Fruit fly (Drosophila melanogaster) whole organism, embryonic: ENCODE measurements around the gene CG3603.
A peak's percentile ranks its signal among the peaks of the same experiment; 100 is the strongest.

Experiments used
- Blimp-1 ChIP-seq: fragments of 200-800 bp; sonication (Bioruptor generic); optimal IDR thresholded peaks from 3 replicates; lab custom pipeline; 2018; ENCODE audit warnings: missing biosample characterization, missing genetic modification characterization, mild to moderate bottlenecking, moderate library complexity, missing genetic modification reagents
- BtbVII ChIP-seq: fragments of 200-800 bp; sonication (Bioruptor generic); optimal IDR thresholded peaks from 3 replicates; lab custom pipeline; 2017; ENCODE audit warnings: missing biosample characterization, mild to moderate bottlenecking, missing genetic modification characterization
- CG11504 ChIP-seq: fragments of 200-800 bp; sonication (Bioruptor generic); optimal IDR thresholded peaks from 3 replicates; lab custom pipeline; 2019; ENCODE audit warnings: missing biosample characterization, mild to moderate bottlenecking, missing genetic modification characterization, moderate library complexity
- CG12391 ChIP-seq: fragments of 200-800 bp; sonication (Bioruptor generic); optimal IDR thresholded peaks from 3 replicates; lab custom pipeline; 2018; ENCODE audit warnings: missing biosample characterization, mild to moderate bottlenecking, missing genetic modification characterization, moderate library complexity
- CG12744 ChIP-seq: fragments of 200-800 bp; sonication (Bioruptor generic); optimal IDR thresholded peaks from 2 replicates; lab custom pipeline; 2016; ENCODE audit warnings: missing biosample characterization, missing genetic modification characterization
- CG13624 ChIP-seq: fragments of 200-800 bp; sonication (Bioruptor generic); optimal IDR thresholded peaks from 2 replicates; lab custom pipeline; 2016; ENCODE audit warnings: missing biosample characterization, missing genetic modification characterization
- CG14014 ChIP-seq: fragments of 200-800 bp; sonication (Bioruptor generic); IDR thresholded peaks from 2 replicates; pipeline ENCODE4 v1.3.6; 2022; ENCODE audit warnings: missing biosample characterization, missing genetic modification characterization
- CG15269 ChIP-seq: fragments of 200-800 bp; sonication (Bioruptor generic); optimal IDR thresholded peaks from 2 replicates; lab custom pipeline; 2018; ENCODE audit warnings: missing biosample characterization, mild to moderate bottlenecking, missing genetic modification characterization, moderate library complexity
- CG1529 ChIP-seq: fragments of 200-800 bp; sonication (Bioruptor generic); optimal IDR thresholded peaks from 3 replicates; lab custom pipeline; 2018; ENCODE audit warnings: missing biosample characterization, missing genetic modification characterization
- CG16813 ChIP-seq: fragments of 200-800 bp; sonication (Bioruptor generic); IDR thresholded peaks from 3 replicates; pipeline ENCODE4 v1.3.6; 2022; ENCODE audit warnings: missing biosample characterization, missing genetic modification characterization; ENCODE audit not compliant: partially characterized antibody
- CG16863 ChIP-seq: fragments of 200-800 bp; sonication (Bioruptor generic); optimal IDR thresholded peaks from 3 replicates; lab custom pipeline; 2016; ENCODE audit warnings: missing biosample characterization, missing genetic modification characterization
- CG17802 ChIP-seq: fragments of 200-800 bp; sonication (Bioruptor generic); optimal IDR thresholded peaks from 2 replicates; lab custom pipeline; 2018; ENCODE audit warnings: missing biosample characterization, mild to moderate bottlenecking, missing genetic modification characterization, moderate library complexity
- CG18011 ChIP-seq: fragments of 200-800 bp; sonication (Bioruptor generic); optimal IDR thresholded peaks from 2 replicates; lab custom pipeline; 2017; ENCODE audit warnings: missing biosample characterization, missing genetic modification characterization, mild to moderate bottlenecking, moderate library complexity, missing genotype
- CG3065 ChIP-seq: fragments of 200-800 bp; sonication (Bioruptor generic); optimal IDR thresholded peaks from 2 replicates; lab custom pipeline; 2016; ENCODE audit warnings: missing biosample characterization, missing genetic modification characterization
- CG3407 ChIP-seq: fragments of 200-800 bp; sonication (Bioruptor generic); optimal IDR thresholded peaks from 2 replicates; lab custom pipeline; 2018; ENCODE audit warnings: missing biosample characterization, mild to moderate bottlenecking, missing genetic modification characterization
- CG4707 ChIP-seq: fragments of 200-800 bp; sonication (Bioruptor generic); optimal IDR thresholded peaks from 2 replicates; lab custom pipeline; 2018; ENCODE audit warnings: missing biosample characterization, mild to moderate bottlenecking, missing genetic modification characterization, moderate library complexity
- CG6175 ChIP-seq: fragments of 200-800 bp; sonication (Bioruptor generic); IDR thresholded peaks from 3 replicates; pipeline ENCODE4 v1.3.6; 2022; ENCODE audit warnings: missing biosample characterization, missing genetic modification characterization
- CG9609 ChIP-seq: fragments of 200-800 bp; sonication (Bioruptor generic); optimal IDR thresholded peaks from 3 replicates; lab custom pipeline; 2016; ENCODE audit warnings: missing biosample characterization, missing genetic modification characterization
- Chrac-16 ChIP-seq: fragments of 200-800 bp; sonication (Bioruptor generic); optimal IDR thresholded peaks from 3 replicates; lab custom pipeline; 2016; ENCODE audit warnings: missing biosample characterization, missing genetic modification characterization
- CrebB ChIP-seq: fragments of 200-800 bp; sonication (Bioruptor generic); optimal IDR thresholded peaks from 3 replicates; lab custom pipeline; 2018; ENCODE audit warnings: missing biosample characterization, mild to moderate bottlenecking, missing genetic modification characterization
- Ets65A ChIP-seq: fragments of 200-800 bp; sonication (Bioruptor generic); peaks from one replicate; lab custom pipeline; 2016; ENCODE audit warnings: missing biosample characterization, missing genetic modification characterization
- Fer1 ChIP-seq: fragments of 200-800 bp; sonication (Bioruptor generic); optimal IDR thresholded peaks from 2 replicates; lab custom pipeline; 2017; ENCODE audit warnings: missing biosample characterization, mild to moderate bottlenecking, missing genetic modification characterization
- Fer2 ChIP-seq: fragments of 200-800 bp; sonication (Bioruptor generic); optimal IDR thresholded peaks from 2 replicates; lab custom pipeline; 2018; ENCODE audit warnings: missing biosample characterization, mild to moderate bottlenecking, missing genetic modification characterization, moderate library complexity
- Hey ChIP-seq: fragments of 200-800 bp; sonication (Bioruptor generic); optimal IDR thresholded peaks from 3 replicates; lab custom pipeline; 2018; ENCODE audit warnings: missing biosample characterization, mild to moderate bottlenecking, missing genetic modification characterization
- Hmx ChIP-seq: fragments of 200-800 bp; sonication (Bioruptor generic); optimal IDR thresholded peaks from 2 replicates; lab custom pipeline; 2016; ENCODE audit warnings: missing biosample characterization, missing genetic modification characterization
- Lpt ChIP-seq: fragments of >200 bp; optimal IDR thresholded peaks from 2 replicates; lab custom pipeline; 2018; ENCODE audit warnings: missing biosample characterization, missing genetic modification characterization
- Meics ChIP-seq: fragments of 200-800 bp; sonication (Bioruptor generic); optimal IDR thresholded peaks from 2 replicates; lab custom pipeline; 2017; ENCODE audit warnings: missing biosample characterization, mild to moderate bottlenecking, missing genetic modification characterization
- Scr ChIP-seq: fragments of 200-800 bp; sonication (Bioruptor generic); IDR thresholded peaks from 2 replicates; pipeline ENCODE4 v1.3.6; 2022; ENCODE audit warnings: missing biosample characterization, missing genetic modification characterization; ENCODE audit not compliant: partially characterized antibody
- Tbp ChIP-seq: fragments of >200 bp; optimal IDR thresholded peaks from 2 replicates; lab custom pipeline; 2018; ENCODE audit warnings: missing biosample characterization, missing genetic modification characterization
- ap ChIP-seq: fragments of 200-800 bp; sonication (Bioruptor generic); IDR thresholded peaks from 2 replicates; pipeline ENCODE4 v1.3.6; 2022; ENCODE audit warnings: missing biosample characterization, missing genetic modification characterization
- bigmax ChIP-seq: fragments of 200-800 bp; sonication (Bioruptor generic); optimal IDR thresholded peaks from 2 replicates; lab custom pipeline; 2018; ENCODE audit warnings: missing biosample characterization, mild to moderate bottlenecking, missing genetic modification characterization
- cato ChIP-seq: fragments of 200-800 bp; sonication (Bioruptor generic); optimal IDR thresholded peaks from 2 replicates; lab custom pipeline; 2016; ENCODE audit warnings: missing biosample characterization, missing genetic modification characterization, borderline replicate concordance
- ci ChIP-seq: fragments of 200-800 bp; sonication (Bioruptor generic); IDR thresholded peaks from 3 replicates; pipeline ENCODE4 v1.3.6; 2022; ENCODE audit warnings: missing biosample characterization, missing genetic modification characterization
- dmrt11E ChIP-seq: fragments of 200-800 bp; sonication (Bioruptor generic); optimal IDR thresholded peaks from 3 replicates; lab custom pipeline; 2018; ENCODE audit warnings: missing biosample characterization, mild to moderate bottlenecking, missing genetic modification characterization, moderate library complexity
- dpn ChIP-seq, 2 experiments: fragments of 200-800 bp; sonication (Bioruptor generic); optimal IDR thresholded peaks; 3 replicates each; lab custom pipeline; 2016; ENCODE audit warnings: missing biosample characterization in 2 of 2, missing genetic modification characterization in 2 of 2
- esg ChIP-seq: fragments of 200-800 bp; sonication (Bioruptor generic); conservative IDR thresholded peaks from 2 replicates; pipeline ENCODE4 v1.3.6; 2022; ENCODE audit warnings: missing biosample characterization, missing genetic modification characterization
- gfzf ChIP-seq: fragments of 200-800 bp; sonication (Bioruptor generic); optimal IDR thresholded peaks from 2 replicates; lab custom pipeline; 2016; ENCODE audit warnings: missing biosample characterization, mild to moderate bottlenecking, missing genetic modification characterization, moderate library complexity
- her ChIP-seq: fragments of 200-800 bp; sonication (Bioruptor generic); optimal IDR thresholded peaks from 2 replicates; lab custom pipeline; 2016; ENCODE audit warnings: missing biosample characterization, missing genetic modification characterization
- knrl ChIP-seq: fragments of 200-800 bp; sonication (Bioruptor generic); IDR thresholded peaks from 3 replicates; pipeline ENCODE4 v1.3.6; 2022; ENCODE audit warnings: missing biosample characterization, missing genetic modification characterization; ENCODE audit not compliant: partially characterized antibody
- mam ChIP-seq: fragments of 200-800 bp; sonication (Bioruptor generic); optimal IDR thresholded peaks from 3 replicates; lab custom pipeline; 2016; ENCODE audit warnings: missing biosample characterization, missing genetic modification characterization
- pan ChIP-seq, 4 experiments: fragments of >200 bp in 3 of 4; fragments of 200-800 bp in 1 of 4; sonication (Bioruptor generic) in 1 of 4; optimal IDR thresholded peaks in 3 of 4; IDR thresholded peaks in 1 of 4; 2 replicates each; pipeline versions ENCODE4 v1.3.6 to Lab custom; 2017 to 2022; ENCODE audit warnings: missing biosample characterization in 2 of 4, missing genetic modification characterization in 2 of 4, mixed read lengths in 1 of 4
- peb ChIP-seq: fragments of 200-800 bp; sonication (Bioruptor generic); IDR thresholded peaks from 2 replicates; pipeline ENCODE4 v1.3.6; 2022; ENCODE audit warnings: missing biosample characterization, missing genetic modification characterization
- pita ChIP-seq: fragments of 200-800 bp; sonication (Bioruptor generic); optimal IDR thresholded peaks from 2 replicates; lab custom pipeline; 2017; ENCODE audit warnings: missing biosample characterization, mild to moderate bottlenecking, missing genetic modification characterization
- ro ChIP-seq: fragments of 200-800 bp; sonication (Bioruptor generic); IDR thresholded peaks from 2 replicates; pipeline ENCODE4 v1.3.6; 2022; ENCODE audit warnings: missing biosample characterization, missing genetic modification characterization
- run ChIP-seq: fragments of 200-800 bp; sonication (Bioruptor generic); optimal IDR thresholded peaks from 3 replicates; lab custom pipeline; 2018; ENCODE audit warnings: missing biosample characterization, mild to moderate bottlenecking, missing genetic modification characterization
- scrt ChIP-seq: fragments of 200-800 bp; sonication (Bioruptor generic); optimal IDR thresholded peaks from 2 replicates; lab custom pipeline; 2018; ENCODE audit warnings: missing biosample characterization, mild to moderate bottlenecking, missing genetic modification characterization, moderate library complexity
- seq ChIP-seq: fragments of 200-800 bp; sonication (Bioruptor generic); IDR thresholded peaks from 2 replicates; pipeline ENCODE4 v1.3.6; 2022; ENCODE audit warnings: missing biosample characterization, missing genetic modification characterization
- sna ChIP-seq: fragments of 200-800 bp; sonication (Bioruptor generic); IDR thresholded peaks from 2 replicates; pipeline ENCODE4 v1.3.6; 2022; ENCODE audit warnings: missing biosample characterization, missing genetic modification characterization; ENCODE audit not compliant: partially characterized antibody
- sr ChIP-seq: fragments of 200-800 bp; sonication (Bioruptor generic); IDR thresholded peaks from 3 replicates; pipeline ENCODE4 v1.3.6; 2022; ENCODE audit warnings: missing biosample characterization, missing genetic modification characterization
- unc-4 ChIP-seq: fragments of 200-800 bp; sonication (Bioruptor generic); IDR thresholded peaks from 2 replicates; pipeline ENCODE4 v1.3.6; 2022; ENCODE audit warnings: missing biosample characterization, missing genetic modification characterization; ENCODE audit not compliant: partially characterized antibody

The CG3603 gene

DNA sequence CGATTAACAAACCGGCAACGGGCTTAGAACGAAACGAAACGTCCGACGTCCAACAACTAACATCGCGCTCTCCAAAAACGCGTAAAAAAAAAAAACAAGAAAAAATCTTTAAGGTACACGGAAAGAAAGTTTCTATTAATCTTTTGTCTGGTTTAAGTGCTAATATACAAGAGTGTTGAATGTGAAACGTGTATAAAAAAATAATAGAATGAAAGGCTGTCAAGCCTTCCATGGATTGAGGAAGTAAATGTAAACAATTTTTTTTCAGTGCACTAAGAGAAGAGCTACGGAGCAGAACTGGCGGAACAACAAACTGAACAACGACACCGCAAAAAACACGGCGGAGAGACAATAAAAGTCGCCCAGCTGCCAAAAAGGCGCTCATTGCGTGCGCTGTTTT lies 28.1 kb upstream of the CG3603 start, which contains the start of gene CG3588 (continued):
- TF ChIP-seq CrebB (tag; lab: Kevin White, UChicago), result peak; percentile 35
- peak; percentile 42; the same call in 1 of the 2 replicates for TF ChIP-seq peb (GFP tag; lab: Robert Waterston, UW)
- peak; percentile 59; the same call in 1 of the 2 replicates for TF ChIP-seq ap
- peak; percentile 73 for TF ChIP-seq seq (GFP tag; lab: Robert Waterston, UW)
- TF ChIP-seq Chrac-16 (GFP tag; lab: Kevin White, UChicago), result peak; percentile 68
- peak; percentile 11 for TF ChIP-seq CG17802 (tag; lab: Kevin White, UChicago)
- peak; percentile 85 for TF ChIP-seq her (GFP tag; lab: Kevin White, UChicago)
- TF ChIP-seq CG12744 (GFP tag; lab: Kevin White, UChicago), result peak; percentile 81
- TF ChIP-seq bigmax (GFP tag; lab: Kevin White, UChicago), result no peak
- 0 out of 3 replicates have a peak, but pooled peaks have one; percentile 14 for TF ChIP-seq sr (GFP tag; lab: Robert Waterston, UW)
- no peak for TF ChIP-seq CG16813 (GFP tag; lab: Robert Waterston, UW)
- no peak for TF ChIP-seq ro (GFP tag; lab: Robert Waterston, UW)
- TF ChIP-seq scrt, result peak; percentile 62
- TF ChIP-seq CG18011 (GFP tag; lab: Kevin White, UChicago), result peak; percentile 46
- no peak for TF ChIP-seq Hey (tag; lab: Kevin White, UChicago)
- peak; percentile 72 for TF ChIP-seq Fer1 (GFP tag; lab: Kevin White, UChicago)
- TF ChIP-seq CG15269 (tag; lab: Kevin White, UChicago), result peak; percentile 81
- TF ChIP-seq BtbVII (GFP tag; lab: Kevin White, UChicago), result peak; percentile 60
- peak; percentile 41 for TF ChIP-seq Fer2
- TF ChIP-seq Ets65A, result peak; percentile 82
- TF ChIP-seq unc-4 (GFP tag; lab: Robert Waterston, UW), result no peak
- peak; percentile 21 for TF ChIP-seq CG1529
- no peak for TF ChIP-seq Tbp (GFP tag; lab: Kevin White, UChicago)
- TF ChIP-seq pita (GFP tag; lab: Kevin White, UChicago), result no peak
- TF ChIP-seq Hmx (GFP tag; lab: Kevin White, UChicago), result no peak
- TF ChIP-seq dmrt11E (tag; lab: Kevin White, UChicago), result no peak
- no peak for TF ChIP-seq CG3065 (GFP tag; lab: Kevin White, UChicago)
- peak; percentile 46 for TF ChIP-seq Blimp-1 (GFP tag; lab: Kevin White, UChicago)
- no peak for TF ChIP-seq cato (GFP tag; lab: Kevin White, UChicago)
- peak; percentile 66 for TF ChIP-seq CG16863 (GFP tag; lab: Kevin White, UChicago)
- TF ChIP-seq Meics, result peak; percentile 81
- no peak for TF ChIP-seq sna
- TF ChIP-seq esg (GFP tag; lab: Robert Waterston, UW), result peak; percentile 73
- no peak for TF ChIP-seq mam (GFP tag; lab: Kevin White, UChicago)
- no peak for TF ChIP-seq CG3407
- peak; percentile 88 for TF ChIP-seq CG14014 (GFP tag; lab: Robert Waterston, UW)
- 0 out of 3 replicates have a peak, but pooled peaks have one; percentile 61 for TF ChIP-seq CG6175 (GFP tag; lab: Robert Waterston, UW)
- TF ChIP-seq run (tag; lab: Kevin White, UChicago), result no peak
- TF ChIP-seq CG12391 (tag; lab: Kevin White, UChicago), result peak; percentile 58
- TF ChIP-seq knrl (GFP tag; lab: Robert Waterston, UW), result no peak
- no peak for TF ChIP-seq Scr (GFP tag; lab: Robert Waterston, UW)
- TF ChIP-seq CG9609, result peak; percentile 38
- TF ChIP-seq dpn (GFP tag; optimal IDR thresholded peaks at IDR 0.05; lab: Kevin White, UChicago), result peak; percentile 55 to 71
- TF ChIP-seq Lpt (GFP tag; lab: Kevin White, UChicago), result no peak
- no peak for TF ChIP-seq gfzf (GFP tag; lab: Kevin White, UChicago)
- TF ChIP-seq CG13624 (GFP tag; lab: Kevin White, UChicago), result peak; percentile 87
- TF ChIP-seq CG11504 (tag; lab: Kevin White, UChicago), result peak; percentile 76
- TF ChIP-seq pan (optimal IDR thresholded peaks at IDR 0.05; lab: Kevin White, UChicago), result no peak
- TF ChIP-seq pan (GFP tag; optimal IDR thresholded peaks at IDR 0.05 in 1 of 2, IDR thresholded peaks at IDR 0.05 in 1 of 2), result peak in 1 of 2 experiments; percentile 80
- peak; percentile 77 for TF ChIP-seq ci (GFP tag; lab: Robert Waterston, UW)
- TF ChIP-seq CG4707 (GFP tag; lab: Kevin White, UChicago), result no peak
